Fruit fly (Drosophila melanogaster): ENCODE results near the gene toe.

Gene toe

DNA sequence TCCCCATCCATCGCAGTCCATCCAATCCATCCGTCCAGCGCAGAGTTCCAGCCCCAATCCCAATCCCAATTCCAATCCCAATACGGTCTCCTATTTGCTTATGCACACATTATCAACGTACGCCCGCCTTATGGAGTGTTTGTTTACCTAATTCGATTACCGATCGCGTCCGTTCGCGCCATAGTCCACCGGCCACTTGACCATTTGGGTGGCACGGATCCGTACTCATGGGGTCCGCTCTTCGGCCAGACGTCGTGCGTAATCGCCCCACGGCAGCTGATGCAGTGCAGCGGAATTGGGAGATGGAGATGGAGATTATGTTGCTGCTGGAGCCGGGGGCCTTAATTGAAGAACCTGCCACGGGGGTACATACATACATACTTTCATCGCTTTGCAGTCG lies 38.0 kb upstream of the toe start:
- TF ChIP-seq sv (GFP tag; optimal IDR thresholded peaks at IDR 0.05) = no peak
- no peak for TF ChIP-seq OdsH (GFP tag; optimal IDR thresholded peaks at IDR 0.05)
- TF ChIP-seq sage (GFP tag; optimal IDR thresholded peaks at IDR 0.05) = no peak
- no peak for TF ChIP-seq dmrt93B (GFP tag; optimal IDR thresholded peaks at IDR 0.05)
- TF ChIP-seq HLH106 (tag; optimal IDR thresholded peaks at IDR 0.05) = no peak
- no peak for TF ChIP-seq h (GFP tag; optimal IDR thresholded peaks at IDR 0.05)
- TF ChIP-seq ey (GFP tag; optimal IDR thresholded peaks at IDR 0.05) = no peak
- no peak for TF ChIP-seq fru (GFP tag; optimal IDR thresholded peaks at IDR 0.05)
- TF ChIP-seq Dif (GFP tag; optimal IDR thresholded peaks at IDR 0.05; ENCODE audit: partially characterized antibody) = no peak
- no peak for TF ChIP-seq N (GFP tag; optimal IDR thresholded peaks at IDR 0.05)
- no peak for TF ChIP-seq Jra (GFP tag; optimal IDR thresholded peaks at IDR 0.05)
- no peak for TF ChIP-seq rgr (GFP tag; optimal IDR thresholded peaks at IDR 0.05)
- TF ChIP-seq brk (GFP tag; optimal IDR thresholded peaks at IDR 0.05) = no peak
- TF ChIP-seq Myc (optimal IDR thresholded peaks at IDR 0.05) = no peak
- no peak for TF ChIP-seq CG32264 (GFP tag; optimal IDR thresholded peaks at IDR 0.05)

DNA sequence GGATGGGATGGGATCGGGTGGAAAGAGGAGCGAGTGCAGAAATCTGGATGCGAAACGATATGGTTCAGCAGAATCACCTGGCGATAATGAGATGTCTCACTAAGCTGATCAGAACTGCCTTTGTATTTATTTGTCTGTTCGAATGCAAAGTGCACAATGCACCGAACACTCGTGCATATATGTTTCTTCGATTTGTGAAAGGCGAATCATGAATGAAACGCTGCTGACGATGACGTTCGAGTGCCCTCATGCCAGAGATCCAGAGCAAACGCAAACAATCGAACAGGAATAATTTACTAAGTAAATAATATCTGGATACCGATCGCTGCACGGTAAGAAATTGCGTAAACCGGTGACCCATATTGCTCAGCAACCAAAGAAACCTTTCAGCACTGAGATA lies 37.2 kb upstream of the toe start, which contains the start of gene CG32102:
TSS of gene CG32102 (minus strand) at position 101 of the 400 bp plus-strand sequence.
- no peak for TF ChIP-seq CrebA (GFP tag; optimal IDR thresholded peaks at IDR 0.05; ENCODE audit: borderline replicate concordance)
- TF ChIP-seq Myc (optimal IDR thresholded peaks at IDR 0.05) = no peak

DNA sequence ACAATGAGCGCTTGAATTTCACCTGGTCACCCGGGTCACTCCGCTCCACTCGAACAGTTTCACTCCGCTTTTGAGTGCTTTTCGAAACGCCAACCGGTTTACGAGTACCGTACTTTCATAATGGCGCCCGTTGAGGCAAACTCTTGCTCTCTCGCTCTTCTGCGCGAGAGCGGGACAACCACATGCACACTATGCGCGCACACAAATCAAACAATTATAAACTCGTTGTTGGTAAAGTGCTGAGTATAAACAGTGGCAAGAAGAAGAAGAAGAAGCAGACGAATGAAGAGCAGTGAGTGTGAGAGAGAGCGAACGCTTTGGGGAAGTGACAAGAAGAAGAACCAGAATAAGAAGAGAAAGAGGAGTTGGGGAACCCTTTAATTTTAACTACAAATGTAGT lies 35.5 kb upstream of the toe start, which contains the start of gene eyg:
TSS of gene eyg (minus strand) at position 6 of the 400 bp plus-strand sequence.
- TF ChIP-seq h (GFP tag; optimal IDR thresholded peaks at IDR 0.05) (peak; percentile 46), Sp1 (GFP tag; optimal IDR thresholded peaks at IDR 0.05) (no peak), Rel (GFP tag; optimal IDR thresholded peaks at IDR 0.05) (no peak), Rel (tag; optimal IDR thresholded peaks at IDR 0.05) (peak; percentile 24), dl (GFP tag; optimal IDR thresholded peaks at IDR 0.05; ENCODE audit: insufficient read depth in 1 of 2, partially characterized antibody in 2 of 2) (peak in 1 of 2 experiments; percentile 57), N (GFP tag; optimal IDR thresholded peaks at IDR 0.05) (no peak), Dfd (GFP tag; optimal IDR thresholded peaks at IDR 0.05) (no peak), Hr83 (GFP tag; optimal IDR thresholded peaks at IDR 0.05; ENCODE audit: poor library complexity, severe bottlenecking) (peak; percentile 57), sage (GFP tag; optimal IDR thresholded peaks at IDR 0.05) (no peak), brk (GFP tag; optimal IDR thresholded peaks at IDR 0.05) (peak; percentile 15), br (GFP tag; optimal IDR thresholded peaks at IDR 0.05) (peak; percentile 6), Vsx2 (GFP tag; optimal IDR thresholded peaks at IDR 0.05; ENCODE audit: partially characterized antibody) (peak; percentile 95), psq (GFP tag; optimal IDR thresholded peaks at IDR 0.05) (peak; percentile 84), Hnf4 (GFP tag; optimal IDR thresholded peaks at IDR 0.05) (peak; percentile 23), Dif (GFP tag; optimal IDR thresholded peaks at IDR 0.05; ENCODE audit: partially characterized antibody) (peak; percentile 66), foxo (GFP tag; optimal IDR thresholded peaks at IDR 0.05) (no peak), HLH106 (tag; optimal IDR thresholded peaks at IDR 0.05) (no peak), Abd-B (GFP tag; optimal IDR thresholded peaks at IDR 0.05) (no peak), fru (GFP tag; optimal IDR thresholded peaks at IDR 0.05) (peak; percentile 1)

DNA sequence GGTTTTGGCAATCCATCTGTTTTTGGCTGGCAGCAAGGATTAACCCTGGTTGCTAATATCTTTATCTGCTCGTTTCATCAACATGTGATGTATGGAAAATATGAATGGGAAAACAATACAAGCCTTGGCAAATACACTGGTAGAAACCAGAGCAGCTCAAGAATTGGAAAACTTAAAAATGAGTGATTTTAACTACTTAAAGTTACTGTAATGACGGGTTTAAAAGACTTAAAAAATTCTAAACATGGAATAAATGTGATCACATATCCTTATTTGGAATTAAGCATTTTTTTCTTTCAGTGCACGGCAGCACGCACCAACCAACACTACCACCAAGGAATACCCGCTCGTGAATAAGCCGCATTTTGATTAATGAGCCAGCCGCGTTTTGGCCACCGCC lies 32.8 kb upstream of the toe start:
- TF ChIP-seq rgr (GFP tag; optimal IDR thresholded peaks at IDR 0.05) = no peak
- peak; percentile 32 for TF ChIP-seq fru (GFP tag; optimal IDR thresholded peaks at IDR 0.05)
- TF ChIP-seq Dif (GFP tag; optimal IDR thresholded peaks at IDR 0.05; ENCODE audit: partially characterized antibody) = no peak
- no peak for TF ChIP-seq usp (GFP tag; optimal IDR thresholded peaks at IDR 0.05)
- TF ChIP-seq jim (GFP tag; optimal IDR thresholded peaks at IDR 0.05) = no peak
- peak; percentile 49 for TF ChIP-seq HLH106 (tag; optimal IDR thresholded peaks at IDR 0.05)

DNA sequence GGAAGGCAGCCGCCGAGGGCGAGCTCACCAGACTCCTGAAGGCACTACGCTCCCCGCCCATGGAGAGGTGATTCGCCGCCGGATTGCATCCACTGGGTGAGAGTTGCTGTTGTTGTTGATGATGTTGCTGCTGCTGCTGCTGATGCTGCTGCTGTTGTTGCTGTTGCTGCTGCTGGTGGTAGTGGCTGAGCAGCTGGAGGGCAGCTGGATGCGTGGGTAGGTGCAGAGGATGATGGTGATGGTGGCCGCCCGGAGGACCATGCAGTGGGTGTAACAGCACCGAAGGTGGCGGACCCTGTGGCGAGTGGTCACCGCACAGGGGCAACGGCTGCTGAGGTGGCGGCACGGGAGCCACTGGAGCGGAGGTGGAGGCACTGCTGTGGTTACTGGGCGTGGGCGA lies 31.1 kb upstream of the toe start:
- no peak for TF ChIP-seq CG9705 (GFP tag; optimal IDR thresholded peaks at IDR 0.05)
- no peak for TF ChIP-seq Abd-B (GFP tag; optimal IDR thresholded peaks at IDR 0.05)
- TF ChIP-seq Dfd (GFP tag; optimal IDR thresholded peaks at IDR 0.05) = peak; percentile 73

Measured in whole organism, wandering third instar larva.